Worm (Caenorhabditis elegans) whole organism, early embryonic: Measurements from ENCODE around the gene srg-50.

Experiments used
- F13C5.2 ChIP-seq: sonication (generic microtip); optimal IDR thresholded peaks from 2 replicates; lab custom pipeline; 2017; ENCODE audit warnings: mild to moderate bottlenecking, missing genetic modification characterization, inconsistent platforms, missing compliant biosample characterization
- aly-1 ChIP-seq: sonication (generic microtip); optimal IDR thresholded peaks from 2 replicates; lab custom pipeline; 2016; ENCODE audit warnings: missing genetic modification characterization, missing compliant biosample characterization
- ama-1 ChIP-seq: fragments of 150-350 bp; optimal IDR thresholded peaks from 2 replicates; lab custom pipeline; 2014
- ceh-13 ChIP-seq: fragments of 200-800 bp; sonication (Bioruptor generic); optimal IDR thresholded peaks from 2 replicates; lab custom pipeline; 2018; ENCODE audit warnings: mild to moderate bottlenecking, missing genetic modification characterization, missing compliant biosample characterization
- ceh-36 ChIP-seq: sonication (generic microtip); optimal IDR thresholded peaks from 2 replicates; lab custom pipeline; 2016; ENCODE audit warnings: missing genetic modification characterization, inconsistent platforms, missing compliant biosample characterization
- ets-7 ChIP-seq: sonication (generic microtip); optimal IDR thresholded peaks from 2 replicates; lab custom pipeline; 2016; ENCODE audit warnings: missing genotype, missing genetic modification characterization, missing compliant biosample characterization
- flt-1 ChIP-seq: fragments of 200-800 bp; sonication (Bioruptor generic); IDR thresholded peaks from 2 replicates; pipeline ENCODE4 v1.3.6; 2022; ENCODE audit warnings: missing genetic modification characterization, missing compliant biosample characterization
- hmbx-1 ChIP-seq: sonication (generic microtip); optimal IDR thresholded peaks from 2 replicates; lab custom pipeline; 2016; ENCODE audit warnings: mild to moderate bottlenecking, missing genetic modification characterization, missing compliant biosample characterization
- hmg-4 ChIP-seq: fragments of 200-800 bp; sonication (Bioruptor generic); optimal IDR thresholded peaks from 2 replicates; lab custom pipeline; 2018; ENCODE audit warnings: mild to moderate bottlenecking, missing genetic modification characterization, missing compliant biosample characterization
- pes-1 ChIP-seq: fragments of 200-800 bp; sonication (Bioruptor generic); IDR thresholded peaks from 2 replicates; pipeline ENCODE4 v1.3.6; 2022; ENCODE audit warnings: missing genetic modification reagents, missing genetic modification characterization, missing compliant biosample characterization
- scrt-1 ChIP-seq: fragments of 200-800 bp; sonication (Bioruptor generic); IDR thresholded peaks from 2 replicates; pipeline ENCODE4 v1.3.6; 2022; ENCODE audit warnings: missing genetic modification characterization, missing compliant biosample characterization
- tbx-37 ChIP-seq: fragments of 200-800 bp; sonication (Bioruptor generic); conservative IDR thresholded peaks from 2 replicates; pipeline ENCODE4 v1.3.6; 2022; ENCODE audit warnings: missing genetic modification reagents, missing genetic modification characterization, missing compliant biosample characterization
- tra-4 ChIP-seq: sonication (generic microtip); optimal IDR thresholded peaks from 2 replicates; lab custom pipeline; 2017; ENCODE audit warnings: missing genetic modification characterization, missing compliant biosample characterization

DNA sequence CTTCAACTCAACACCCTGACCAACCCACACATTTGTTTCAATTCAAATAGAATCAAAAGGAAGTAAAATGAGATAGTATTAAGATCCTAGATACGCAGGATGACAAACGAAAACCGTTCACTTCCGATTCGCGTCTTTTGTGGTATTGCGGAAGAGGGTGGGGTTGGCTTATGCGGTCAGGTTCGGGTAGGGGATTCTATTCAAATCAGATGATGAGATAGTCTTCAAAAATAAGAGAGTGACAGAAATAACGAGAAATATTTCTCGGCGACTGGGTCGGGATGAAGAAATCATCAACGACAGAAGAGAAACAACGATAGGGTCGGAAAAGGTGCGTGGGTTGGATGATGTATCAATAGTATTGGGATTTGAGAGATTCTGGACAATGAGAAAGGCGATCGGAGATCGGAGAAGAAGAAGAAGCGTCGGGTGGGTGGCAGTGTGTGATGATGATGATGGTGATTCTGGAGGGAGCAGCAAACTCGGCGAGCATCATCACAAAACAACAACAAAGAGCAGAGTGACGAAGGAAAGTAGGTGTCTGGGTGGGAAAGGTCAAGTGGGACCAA lies 20.5 kb upstream of the srg-50 start:
- TF ChIP-seq flt-1 (GFP tag; lab: Robert Waterston, UW) (no peak), scrt-1 (GFP tag; lab: Robert Waterston, UW) (no peak), ama-1 (lab: Kevin White, UChicago) (no peak), tra-4 (tag; lab: Kevin White, UChicago) (no peak), ets-7 (tag; lab: Kevin White, UChicago) (no peak), ceh-36 (tag; lab: Kevin White, UChicago) (no peak), pes-1 (GFP tag; lab: Robert Waterston, UW) (no peak), hmg-4 (no peak), hmbx-1 (tag; lab: Kevin White, UChicago) (no peak), ceh-13 (GFP tag; lab: Kevin White, UChicago) (no peak), F13C5.2 (tag; lab: Kevin White, UChicago) (no peak), tbx-37 (GFP tag; lab: Robert Waterston, UW) (no peak), aly-1 (no peak)
